Worm (Caenorhabditis elegans) whole organism, young adult: Measurements from ENCODE around the gene sql-1.

Experiments used
- C06A6.2 ChIP-seq: fragments of 200-800 bp; sonication (Bioruptor generic); conservative IDR thresholded peaks from 2 replicates; pipeline ENCODE4 v1.3.6; 2022; ENCODE audit warnings: missing genetic modification characterization, missing compliant biosample characterization
- C17E4.6 ChIP-seq: fragments of 200-800 bp; sonication (Bioruptor generic); IDR thresholded peaks from 2 replicates; pipeline ENCODE4 v1.3.6; 2022; ENCODE audit warnings: missing genetic modification reagents, missing genetic modification characterization, missing compliant biosample characterization
- D2030.7 ChIP-seq: fragments of 200-800 bp; sonication (Bioruptor generic); IDR thresholded peaks from 2 replicates; pipeline ENCODE4 v1.3.6; 2022; ENCODE audit warnings: missing genetic modification reagents, missing genetic modification characterization, missing compliant biosample characterization
- F10E7.11 ChIP-seq: sonication (generic microtip); optimal IDR thresholded peaks from 2 replicates; lab custom pipeline; 2017; ENCODE audit warnings: mild to moderate bottlenecking, missing genetic modification characterization, moderate library complexity, missing compliant biosample characterization
- F22D6.2 ChIP-seq: sonication (generic microtip); optimal IDR thresholded peaks from 2 replicates; lab custom pipeline; 2016; ENCODE audit warnings: mild to moderate bottlenecking, missing genetic modification characterization, missing compliant biosample characterization
- F23B12.7 ChIP-seq: sonication (generic microtip); optimal IDR thresholded peaks from 2 replicates; lab custom pipeline; 2017; ENCODE audit warnings: missing genetic modification characterization, mild to moderate bottlenecking, missing compliant biosample characterization, antibody characterized with exemption, moderate library complexity; ENCODE audit not compliant: insufficient read depth
- F33H1.4 ChIP-seq: fragments of 200-800 bp; sonication (Bioruptor generic); IDR thresholded peaks from 2 replicates; pipeline ENCODE4 v1.3.6; 2022; ENCODE audit warnings: missing genetic modification reagents, missing genetic modification characterization, missing compliant biosample characterization
- F52B5.7 ChIP-seq: sonication (generic microtip); optimal IDR thresholded peaks from 2 replicates; lab custom pipeline; 2016; ENCODE audit warnings: mild to moderate bottlenecking, missing genetic modification characterization, missing compliant biosample characterization
- F55B11.4 ChIP-seq: sonication (generic microtip); optimal IDR thresholded peaks from 2 replicates; lab custom pipeline; 2016; ENCODE audit warnings: missing compliant biosample characterization, missing genetic modification characterization, borderline replicate concordance; ENCODE audit not compliant: insufficient read depth
- F57C9.4 ChIP-seq: sonication (generic microtip); optimal IDR thresholded peaks from 2 replicates; lab custom pipeline; 2017; ENCODE audit warnings: mild to moderate bottlenecking, missing genetic modification characterization, missing compliant biosample characterization
- Y56A3A.18 ChIP-seq: fragments of 200-800 bp; sonication (Bioruptor generic); IDR thresholded peaks from 2 replicates; pipeline ENCODE4 v1.3.6; 2022; ENCODE audit warnings: missing genetic modification reagents, missing genetic modification characterization, missing compliant biosample characterization
- Y95B8A.8 ChIP-seq: fragments of 200-800 bp; sonication (Bioruptor generic); IDR thresholded peaks from 2 replicates; pipeline ENCODE4 v1.3.6; 2022; ENCODE audit warnings: missing genetic modification reagents, missing genetic modification characterization, missing compliant biosample characterization
- ZK185.1 ChIP-seq: sonication (generic microtip); optimal IDR thresholded peaks from 2 replicates; lab custom pipeline; 2016; ENCODE audit warnings: mild to moderate bottlenecking, missing genetic modification characterization, missing compliant biosample characterization; ENCODE audit not compliant: poor library complexity, severe bottlenecking
- akir-1 ChIP-seq: fragments of 200-800 bp; sonication (Bioruptor generic); optimal IDR thresholded peaks from 2 replicates; lab custom pipeline; 2018; ENCODE audit warnings: mild to moderate bottlenecking, missing genetic modification characterization, moderate library complexity, missing compliant biosample characterization
- ama-1 ChIP-seq, 3 experiments: fragments of 150-350 bp in 1 of 3; sonication (generic microtip) in 2 of 3; optimal IDR thresholded peaks; 2 replicates each; lab custom pipeline; 2014 to 2018; ENCODE audit warnings: missing biosample characterization in 2 of 3, missing genetic modification characterization in 2 of 3, missing genetic modification reagents in 2 of 3
- atf-7 ChIP-seq: sonication (generic microtip); optimal IDR thresholded peaks from 2 replicates; lab custom pipeline; 2017; ENCODE audit warnings: mild to moderate bottlenecking, missing genetic modification characterization, missing compliant biosample characterization
- cebp-2 ChIP-seq: fragments of 200-800 bp; sonication (Bioruptor generic); IDR thresholded peaks from 2 replicates; pipeline ENCODE4 v1.3.6; 2022; ENCODE audit warnings: missing genetic modification characterization, missing compliant biosample characterization
- ceh-100 ChIP-seq: fragments of 200-800 bp; sonication (Bioruptor generic); IDR thresholded peaks from 2 replicates; pipeline ENCODE4 v1.3.6; 2022; ENCODE audit warnings: missing genetic modification reagents, missing genetic modification characterization, missing compliant biosample characterization
- ceh-27 ChIP-seq: fragments of 200-800 bp; sonication (Bioruptor generic); optimal IDR thresholded peaks from 2 replicates; lab custom pipeline; 2018; ENCODE audit warnings: mild to moderate bottlenecking, missing genetic modification characterization, moderate library complexity, missing compliant biosample characterization
- ceh-40 ChIP-seq: fragments of 200-800 bp; sonication (Bioruptor generic); IDR thresholded peaks from 2 replicates; pipeline ENCODE4 v1.3.6; 2022; ENCODE audit warnings: missing genetic modification characterization, missing compliant biosample characterization
- ceh-58 ChIP-seq: fragments of 200-800 bp; sonication (Bioruptor generic); IDR thresholded peaks from 2 replicates; pipeline ENCODE4 v1.3.6; 2022; ENCODE audit warnings: missing genetic modification characterization, missing compliant biosample characterization
- chd-7 ChIP-seq: sonication (generic microtip); optimal IDR thresholded peaks from 2 replicates; lab custom pipeline; 2016; ENCODE audit warnings: mild to moderate bottlenecking, missing genetic modification characterization, moderate library complexity, missing compliant biosample characterization
- ekl-4 ChIP-seq: fragments of 200-800 bp; sonication (Bioruptor generic); IDR thresholded peaks from 2 replicates; pipeline ENCODE4 v1.3.6; 2022; ENCODE audit warnings: missing genetic modification reagents, missing genetic modification characterization, missing compliant biosample characterization
- him-1 ChIP-seq: sonication (generic microtip); optimal IDR thresholded peaks from 2 replicates; lab custom pipeline; 2016; ENCODE audit warnings: missing genotype, missing genetic modification reagents, missing genetic modification characterization, missing compliant biosample characterization
- hlh-12 ChIP-seq: sonication (generic microtip); optimal IDR thresholded peaks from 2 replicates; lab custom pipeline; 2016; ENCODE audit warnings: missing genetic modification characterization, missing compliant biosample characterization
- hmg-1.2 ChIP-seq: fragments of 200-800 bp; sonication (Bioruptor generic); IDR thresholded peaks from 2 replicates; pipeline ENCODE4 v1.3.6; 2022; ENCODE audit warnings: missing genetic modification reagents, missing genetic modification characterization, missing compliant biosample characterization
- let-526 ChIP-seq: fragments of 200-800 bp; sonication (Bioruptor generic); IDR thresholded peaks from 2 replicates; pipeline ENCODE4 v1.3.6; 2022; ENCODE audit warnings: missing genetic modification reagents, missing genetic modification characterization, missing compliant biosample characterization
- lin-40 ChIP-seq: sonication (generic microtip); optimal IDR thresholded peaks from 2 replicates; lab custom pipeline; 2016; ENCODE audit warnings: missing genetic modification characterization, mild to moderate bottlenecking, missing compliant biosample characterization, missing genotype, missing genetic modification reagents
- lir-1 ChIP-seq: fragments of 200-800 bp; sonication (Bioruptor generic); conservative IDR thresholded peaks from 2 replicates; pipeline ENCODE4 v1.3.6; 2022; ENCODE audit warnings: missing genetic modification reagents, missing genetic modification characterization, missing compliant biosample characterization
- lsy-27 ChIP-seq: sonication (generic microtip); optimal IDR thresholded peaks from 2 replicates; lab custom pipeline; 2017; ENCODE audit warnings: missing genetic modification characterization, mild to moderate bottlenecking, missing compliant biosample characterization, antibody characterized with exemption, missing genotype, borderline replicate concordance; ENCODE audit not compliant: insufficient read depth
- madf-3 ChIP-seq: fragments of 200-800 bp; sonication (Bioruptor generic); IDR thresholded peaks from 2 replicates; pipeline ENCODE4 v1.3.6; 2022; ENCODE audit warnings: missing genetic modification reagents, missing genetic modification characterization, missing compliant biosample characterization
- mcd-1 ChIP-seq: fragments of 200-800 bp; sonication (Bioruptor generic); IDR thresholded peaks from 2 replicates; pipeline ENCODE4 v1.3.6; 2022; ENCODE audit warnings: missing genetic modification reagents, missing genetic modification characterization, missing compliant biosample characterization
- nhr-120 ChIP-seq: fragments of 200-800 bp; sonication (Bioruptor generic); IDR thresholded peaks from 2 replicates; pipeline ENCODE4 v1.3.6; 2022; ENCODE audit warnings: missing genetic modification characterization, missing compliant biosample characterization
- pbrm-1 ChIP-seq: fragments of 200-800 bp; sonication (Bioruptor generic); IDR thresholded peaks from 2 replicates; pipeline ENCODE4 v1.3.6; 2022; ENCODE audit warnings: missing genetic modification reagents, missing genetic modification characterization, missing compliant biosample characterization
- rcor-1 ChIP-seq: fragments of 200-800 bp; sonication (Bioruptor generic); IDR thresholded peaks from 2 replicates; pipeline ENCODE4 v1.3.6; 2022; ENCODE audit warnings: missing genetic modification reagents, missing genetic modification characterization, missing compliant biosample characterization
- sdz-38 ChIP-seq: sonication (generic microtip); optimal IDR thresholded peaks from 2 replicates; lab custom pipeline; 2016; ENCODE audit warnings: missing genotype, missing genetic modification characterization, missing compliant biosample characterization
- sea-2 ChIP-seq: fragments of 200-800 bp; sonication (Bioruptor generic); IDR thresholded peaks from 2 replicates; pipeline ENCODE4 v1.3.6; 2022; ENCODE audit warnings: missing genetic modification characterization, missing compliant biosample characterization
- snpc-1.3 ChIP-seq: sonication (generic microtip); optimal IDR thresholded peaks from 2 replicates; lab custom pipeline; 2017; ENCODE audit warnings: missing genetic modification characterization, mild to moderate bottlenecking, missing compliant biosample characterization, antibody characterized with exemption, moderate library complexity, missing genotype, missing genetic modification reagents; ENCODE audit not compliant: insufficient read depth
- snpc-3.4 ChIP-seq: sonication (generic microtip); optimal IDR thresholded peaks from 2 replicates; lab custom pipeline; 2017; ENCODE audit warnings: missing genetic modification characterization, mild to moderate bottlenecking, missing compliant biosample characterization, antibody characterized with exemption, moderate library complexity, missing genotype, missing genetic modification reagents
- snpc-4 ChIP-seq, 5 experiments: fragments of 150-350 bp in 1 of 5; sonication (generic microtip) in 4 of 5; optimal IDR thresholded peaks; 2 replicates each; lab custom pipeline; 2014 to 2018; ENCODE audit warnings: missing genetic modification characterization in 5 of 5, missing biosample characterization in 3 of 5, antibody characterized with exemption in 2 of 5, mild to moderate bottlenecking in 2 of 5, missing compliant biosample characterization in 2 of 5, missing genotype in 2 of 5, moderate library complexity in 2 of 5, missing genetic modification reagents in 1 of 5
- somi-1 ChIP-seq: fragments of 200-800 bp; sonication (Bioruptor generic); optimal IDR thresholded peaks from 2 replicates; lab custom pipeline; 2018; ENCODE audit warnings: mild to moderate bottlenecking, missing genetic modification characterization, missing compliant biosample characterization
- unc-62 ChIP-seq: fragments of 150-350 bp; optimal IDR thresholded peaks from 2 replicates; lab custom pipeline; 2014; ENCODE audit warnings: missing biosample characterization, missing genetic modification reagents, missing genetic modification characterization
- zfh-2 ChIP-seq: fragments of 200-800 bp; sonication (Bioruptor generic); conservative IDR thresholded peaks from 2 replicates; pipeline ENCODE4 v1.3.6; 2022; ENCODE audit warnings: missing genetic modification reagents, missing genetic modification characterization, missing compliant biosample characterization
- ztf-18 ChIP-seq: sonication (generic microtip); optimal IDR thresholded peaks from 2 replicates; lab custom pipeline; 2016; ENCODE audit warnings: missing genotype, mild to moderate bottlenecking, missing genetic modification characterization, missing compliant biosample characterization
- ztf-26 ChIP-seq: sonication (generic microtip); optimal IDR thresholded peaks from 2 replicates; lab custom pipeline; 2017; ENCODE audit warnings: missing genetic modification characterization, missing compliant biosample characterization
- ztf-28 ChIP-seq: fragments of 200-800 bp; sonication (Bioruptor generic); IDR thresholded peaks from 2 replicates; pipeline ENCODE4 v1.3.6; 2022; ENCODE audit warnings: missing genetic modification reagents, missing genetic modification characterization, missing compliant biosample characterization
- ztf-6 ChIP-seq: fragments of 200-800 bp; sonication (Bioruptor generic); IDR thresholded peaks from 2 replicates; pipeline ENCODE4 v1.3.6; 2022; ENCODE audit warnings: missing genetic modification reagents, missing genetic modification characterization, missing compliant biosample characterization

Gene sql-1

ce11 chrIII:12453315-12453714 is 46.0 kb upstream of the sql-1 start, which contains the start of gene ani-1:
TSS of gene ani-1 (minus strand) at chrIII:12453375.
- TF ChIP-seq atf-7 (tag; lab: Kevin White, UChicago), result no peak
- TF ChIP-seq F22D6.2 (tag; lab: Kevin White, UChicago), result no peak
- TF ChIP-seq madf-3 (GFP tag; lab: Robert Waterston, UW), result peak; percentile 89
- TF ChIP-seq lir-1 (GFP tag; lab: Robert Waterston, UW), result no peak; the same call in 1 of the 2 replicates
- TF ChIP-seq akir-1 (GFP tag; lab: Kevin White, UChicago), result no peak
- TF ChIP-seq ztf-6 (GFP tag; lab: Robert Waterston, UW), result no peak
- no peak for TF ChIP-seq F10E7.11 (tag; lab: Kevin White, UChicago)
- no peak for TF ChIP-seq ceh-58 (GFP tag; lab: Robert Waterston, UW)
- no peak for TF ChIP-seq sea-2 (GFP tag; lab: Robert Waterston, UW)
- no peak for TF ChIP-seq F23B12.7 (tag; lab: Kevin White, UChicago)
- peak; percentile 84 for TF ChIP-seq D2030.7 (GFP tag; lab: Robert Waterston, UW)
- no peak for TF ChIP-seq ceh-40
- no peak for TF ChIP-seq let-526
- no peak for TF ChIP-seq Y56A3A.18 (GFP tag; lab: Robert Waterston, UW)
- TF ChIP-seq unc-62 (GFP tag; lab: Kevin White, UChicago), result no peak
- TF ChIP-seq snpc-4 (GFP tag; optimal IDR thresholded peaks at IDR 0.05; lab: Kevin White, UChicago), result no peak
- peak; percentile 29 to 56 (median 40) for TF ChIP-seq snpc-4 (tag; optimal IDR thresholded peaks at IDR 0.05; lab: Kevin White, UChicago)
- no peak for TF ChIP-seq F55B11.4
- TF ChIP-seq F33H1.4 (GFP tag; lab: Robert Waterston, UW), result peak; percentile 94
- peak; percentile 68 for TF ChIP-seq snpc-3.4
- peak; percentile 52; the same call in 1 of the 2 replicates for TF ChIP-seq zfh-2
- TF ChIP-seq rcor-1, result peak; percentile 84
- TF ChIP-seq lin-40 (tag; lab: Kevin White, UChicago), result peak; percentile 57
- no peak for TF ChIP-seq sdz-38 (tag; lab: Kevin White, UChicago)
- TF ChIP-seq C06A6.2 (GFP tag; lab: Robert Waterston, UW), result peak; percentile 32; the same call in 1 of the 2 replicates
- TF ChIP-seq hmg-1.2 (GFP tag; lab: Robert Waterston, UW), result peak; percentile 97
- no peak for TF ChIP-seq cebp-2 (GFP tag; lab: Robert Waterston, UW)
- peak; percentile 68 for TF ChIP-seq snpc-1.3 (tag; lab: Kevin White, UChicago)
- TF ChIP-seq pbrm-1, result 0 out of 2 replicates have a peak, but pooled peaks have one; percentile 48
- peak; percentile 73; the same call in 1 of the 2 replicates for TF ChIP-seq Y95B8A.8 (GFP tag; lab: Robert Waterston, UW)
- no peak for TF ChIP-seq ztf-18 (tag; lab: Kevin White, UChicago)
- no peak for TF ChIP-seq nhr-120 (GFP tag; lab: Robert Waterston, UW)
- TF ChIP-seq ztf-26, result no peak
- no peak for TF ChIP-seq F57C9.4
- TF ChIP-seq ceh-27 (GFP tag; lab: Kevin White, UChicago), result no peak
- peak; percentile 61 for TF ChIP-seq ekl-4
- peak; percentile 79 for TF ChIP-seq ztf-28 (GFP tag; lab: Robert Waterston, UW)
- no peak for TF ChIP-seq somi-1 (GFP tag; lab: Kevin White, UChicago)
- TF ChIP-seq him-1 (tag; lab: Kevin White, UChicago), result no peak
- peak; percentile 59; the same call in 1 of the 2 replicates for TF ChIP-seq C17E4.6 (GFP tag; lab: Robert Waterston, UW)
- no peak for TF ChIP-seq chd-7
- no peak for TF ChIP-seq ama-1 (optimal IDR thresholded peaks at IDR 0.05; lab: Kevin White, UChicago)
- TF ChIP-seq ama-1 (GFP tag; optimal IDR thresholded peaks at IDR 0.05; lab: Kevin White, UChicago), result no peak
- TF ChIP-seq hlh-12 (tag; lab: Kevin White, UChicago), result no peak
- TF ChIP-seq mcd-1 (GFP tag; lab: Robert Waterston, UW), result peak; percentile 83
- TF ChIP-seq ceh-100 (GFP tag; lab: Robert Waterston, UW), result peak; percentile 65; the same call in 1 of the 2 replicates
- no peak for TF ChIP-seq lsy-27 (tag; lab: Kevin White, UChicago)
- peak; percentile 20 for TF ChIP-seq F52B5.7 (tag; lab: Kevin White, UChicago)
- TF ChIP-seq ZK185.1 (tag; lab: Kevin White, UChicago), result no peak
